Worm (Caenorhabditis elegans) whole organism, mixed stage, embryonic: Measurements from ENCODE around the gene gos-28.

ENCODE experiments used
- bed-3 ChIP-seq: fragments of 200-800 bp; sonication (Bioruptor generic); optimal IDR thresholded peaks from 3 replicates; lab custom pipeline; 2018; ENCODE audit warnings: mild to moderate bottlenecking, missing genetic modification characterization, moderate library complexity, missing compliant biosample characterization
- blmp-1 ChIP-seq: fragments of 150-350 bp; optimal IDR thresholded peaks from 2 replicates; lab custom pipeline; 2014; ENCODE audit warnings: missing biosample characterization, missing genetic modification characterization
- ceh-43 ChIP-seq: fragments of 200-800 bp; sonication (Bioruptor generic); optimal IDR thresholded peaks from 2 replicates; lab custom pipeline; 2018; ENCODE audit warnings: mild to moderate bottlenecking, missing genetic modification characterization, moderate library complexity, missing compliant biosample characterization
- ceh-83 ChIP-seq: fragments of 200-800 bp; sonication (Bioruptor generic); optimal IDR thresholded peaks from 2 replicates; lab custom pipeline; 2018; ENCODE audit warnings: mild to moderate bottlenecking, missing genetic modification characterization, missing compliant biosample characterization
- ces-1 ChIP-seq: fragments of 150-350 bp; optimal IDR thresholded peaks from 2 replicates; lab custom pipeline; 2014; ENCODE audit warnings: missing biosample characterization, missing genetic modification reagents, missing genetic modification characterization
- cnd-1 ChIP-seq: fragments of 200-800 bp; sonication (Bioruptor generic); optimal IDR thresholded peaks from 2 replicates; lab custom pipeline; 2018; ENCODE audit warnings: mild to moderate bottlenecking, missing genetic modification characterization, missing compliant biosample characterization
- drap-1 ChIP-seq: fragments of 200-800 bp; sonication (Bioruptor generic); optimal IDR thresholded peaks from 3 replicates; lab custom pipeline; 2018; ENCODE audit warnings: mild to moderate bottlenecking, missing genetic modification characterization, missing compliant biosample characterization
- elt-1 ChIP-seq: sonication (generic microtip); optimal IDR thresholded peaks from 2 replicates; lab custom pipeline; 2017; ENCODE audit warnings: missing genetic modification characterization, mild to moderate bottlenecking, missing compliant biosample characterization, antibody characterized with exemption, moderate library complexity, borderline replicate concordance; ENCODE audit not compliant: insufficient read depth
- elt-3 ChIP-seq: fragments of 150-350 bp; optimal IDR thresholded peaks from 2 replicates; lab custom pipeline; 2014; ENCODE audit warnings: missing biosample characterization, missing genetic modification characterization
- flh-1 ChIP-seq: fragments of 200-800 bp; sonication (Bioruptor generic); optimal IDR thresholded peaks from 2 replicates; lab custom pipeline; 2018; ENCODE audit warnings: mild to moderate bottlenecking, missing genetic modification characterization, moderate library complexity, missing compliant biosample characterization
- ham-2 ChIP-seq: fragments of 200-800 bp; sonication (Bioruptor generic); optimal IDR thresholded peaks from 2 replicates; lab custom pipeline; 2018; ENCODE audit warnings: mild to moderate bottlenecking, missing genetic modification characterization, missing compliant biosample characterization
- hlh-1 ChIP-seq: fragments of 150-350 bp; optimal IDR thresholded peaks from 2 replicates; lab custom pipeline; 2014; ENCODE audit warnings: missing biosample characterization, missing genetic modification reagents, missing genetic modification characterization
- lin-32 ChIP-seq: fragments of 200-800 bp; sonication (Bioruptor generic); optimal IDR thresholded peaks from 2 replicates; lab custom pipeline; 2018; ENCODE audit warnings: mild to moderate bottlenecking, missing genetic modification characterization, missing compliant biosample characterization
- lsy-2 ChIP-seq: fragments of 150-350 bp; optimal IDR thresholded peaks from 2 replicates; lab custom pipeline; 2014; ENCODE audit warnings: missing biosample characterization, missing genetic modification characterization
- mep-1 ChIP-seq: fragments of 150-350 bp; optimal IDR thresholded peaks from 2 replicates; lab custom pipeline; 2017; ENCODE audit warnings: missing biosample characterization, missing genetic modification reagents, missing genetic modification characterization, inconsistent platforms
- mls-2 ChIP-seq: sonication (generic microtip); optimal IDR thresholded peaks from 2 replicates; lab custom pipeline; 2016; ENCODE audit warnings: mild to moderate bottlenecking, missing genetic modification characterization, moderate library complexity, missing compliant biosample characterization
- nhr-12 ChIP-seq: fragments of 150-350 bp; optimal IDR thresholded peaks from 2 replicates; lab custom pipeline; 2014; ENCODE audit warnings: missing biosample characterization, missing genetic modification characterization
- nhr-2 ChIP-seq: fragments of 150-350 bp; optimal IDR thresholded peaks from 2 replicates; lab custom pipeline; 2014; ENCODE audit warnings: missing biosample characterization, missing genetic modification characterization
- nhr-237 ChIP-seq: fragments of 150-350 bp; optimal IDR thresholded peaks from 2 replicates; lab custom pipeline; 2014; ENCODE audit warnings: missing biosample characterization, missing genetic modification characterization
- nhr-28 ChIP-seq: fragments of 150-350 bp; optimal IDR thresholded peaks from 2 replicates; lab custom pipeline; 2014; ENCODE audit warnings: missing biosample characterization, missing genetic modification characterization
- nhr-76 ChIP-seq: sonication (generic microtip); optimal IDR thresholded peaks from 2 replicates; lab custom pipeline; 2017; ENCODE audit warnings: missing biosample characterization, missing genetic modification characterization
- pha-4 ChIP-seq: fragments of 150-350 bp; optimal IDR thresholded peaks from 2 replicates; lab custom pipeline; 2018; ENCODE audit warnings: missing biosample characterization, missing genetic modification reagents, missing genetic modification characterization
- sem-2 ChIP-seq: fragments of 200-800 bp; sonication (Bioruptor generic); optimal IDR thresholded peaks from 2 replicates; lab custom pipeline; 2018; ENCODE audit warnings: mild to moderate bottlenecking, missing genetic modification characterization, missing compliant biosample characterization
- snpc-4 ChIP-seq: fragments of 150-350 bp; optimal IDR thresholded peaks from 2 replicates; lab custom pipeline; 2014; ENCODE audit warnings: missing biosample characterization, missing genetic modification characterization
- unc-120 ChIP-seq: sonication (generic microtip); optimal IDR thresholded peaks from 2 replicates; lab custom pipeline; 2017; ENCODE audit warnings: missing genetic modification characterization, missing compliant biosample characterization; ENCODE audit not compliant: poor library complexity, severe bottlenecking
- unc-39 ChIP-seq: fragments of 150-350 bp; optimal IDR thresholded peaks from 2 replicates; lab custom pipeline; 2014; ENCODE audit warnings: missing biosample characterization, missing genetic modification characterization
- unc-62 ChIP-seq: fragments of 150-350 bp; optimal IDR thresholded peaks from 2 replicates; lab custom pipeline; 2014; ENCODE audit warnings: missing biosample characterization, missing genetic modification reagents, missing genetic modification characterization
- zip-8 ChIP-seq: fragments of 150-350 bp; optimal IDR thresholded peaks from 2 replicates; lab custom pipeline; 2014; ENCODE audit warnings: missing biosample characterization, missing genetic modification characterization
- ztf-11 ChIP-seq: fragments of 150-350 bp; optimal IDR thresholded peaks from 2 replicates; lab custom pipeline; 2014; ENCODE audit warnings: missing biosample characterization, missing genetic modification characterization

gos-28 gene

ce11 chrIII:7335220-7335619 lies 13.8 kb downstream of the gos-28 start, which contains the start of gene F56C9.10:
Gene F56C9.10, minus strand, starts transcription at chrIII:7335316.
- TF ChIP-seq blmp-1: peak; percentile 66
- TF ChIP-seq ces-1 (GFP tag; lab: Kevin White, UChicago): peak; percentile 32
- TF ChIP-seq bed-3 (GFP tag; lab: Kevin White, UChicago): no peak
- peak; percentile 65 for TF ChIP-seq unc-120
- TF ChIP-seq mep-1: peak; percentile 14
- peak; percentile 48 for TF ChIP-seq nhr-237 (tag; lab: Kevin White, UChicago)
- peak; percentile 15 for TF ChIP-seq cnd-1 (tag; lab: Kevin White, UChicago)
- TF ChIP-seq unc-39 (tag; lab: Kevin White, UChicago): no peak
- TF ChIP-seq drap-1: no peak
- peak; percentile 77 for TF ChIP-seq hlh-1 (tag; lab: Kevin White, UChicago)
- TF ChIP-seq ham-2 (GFP tag; lab: Kevin White, UChicago): peak; percentile 9
- peak; percentile 83 for TF ChIP-seq unc-62 (GFP tag; lab: Kevin White, UChicago)
- peak; percentile 6 for TF ChIP-seq mls-2 (tag; lab: Kevin White, UChicago)

- TF ChIP-seq snpc-4 (tag; lab: Kevin White, UChicago): no peak
- no peak for TF ChIP-seq drap-1
- no peak for TF ChIP-seq mep-1
- no peak for TF ChIP-seq lin-32 (GFP tag; lab: Kevin White, UChicago)
- TF ChIP-seq nhr-2 (tag; lab: Kevin White, UChicago): no peak
- no peak for TF ChIP-seq nhr-76 (tag; lab: Kevin White, UChicago)
- TF ChIP-seq lsy-2 (tag; lab: Kevin White, UChicago): no peak
- no peak for TF ChIP-seq unc-62 (GFP tag; lab: Kevin White, UChicago)
- no peak for TF ChIP-seq hlh-1 (tag; lab: Kevin White, UChicago)
- no peak for TF ChIP-seq nhr-28
- TF ChIP-seq cnd-1 (tag; lab: Kevin White, UChicago): no peak
- TF ChIP-seq elt-1 (tag; lab: Kevin White, UChicago): no peak
- no peak for TF ChIP-seq flh-1 (GFP tag; lab: Kevin White, UChicago)
- TF ChIP-seq unc-120: no peak
These were observed 17.3 kb downstream of the gos-28 start for ce11 chrIII:7331671-7332070.

ce11 chrIII:7329155-7329732 lies 19.7 kb downstream of the gos-28 start, which contains the start of gene lab-2:
Gene lab-2, minus strand, starts transcription at chrIII:7329607.
- TF ChIP-seq nhr-28 (no peak), lin-32 (GFP tag; lab: Kevin White, UChicago) (no peak), lsy-2 (tag; lab: Kevin White, UChicago) (no peak), zip-8 (tag; lab: Kevin White, UChicago) (no peak), elt-1 (tag; lab: Kevin White, UChicago) (no peak), bed-3 (GFP tag; lab: Kevin White, UChicago) (no peak), drap-1 (no peak), sem-2 (GFP tag; lab: Kevin White, UChicago) (no peak), nhr-12 (no peak)

ce11 chrIII:7323331-7323730 lies 25.6 kb downstream of the gos-28 start:
- no peak for TF ChIP-seq ztf-11 (tag; lab: Kevin White, UChicago)
- no peak for TF ChIP-seq unc-39 (tag; lab: Kevin White, UChicago)
- no peak for TF ChIP-seq snpc-4 (tag; lab: Kevin White, UChicago)
- TF ChIP-seq ceh-83 (GFP tag; lab: Kevin White, UChicago): no peak
- no peak for TF ChIP-seq ceh-43
- no peak for TF ChIP-seq nhr-28
- TF ChIP-seq, all 35 proteins: peak for 0

ce11 chrIII:7322018-7322417 lies 27.0 kb downstream of the gos-28 start:
- no peak for TF ChIP-seq elt-3 (tag; lab: Kevin White, UChicago)
- no peak for TF ChIP-seq unc-62 (GFP tag; lab: Kevin White, UChicago)
- peak; percentile 79 for TF ChIP-seq pha-4 (tag; lab: Kevin White, UChicago)
- no peak for TF ChIP-seq mep-1
- TF ChIP-seq zip-8 (tag; lab: Kevin White, UChicago): no peak
- TF ChIP-seq elt-1 (tag; lab: Kevin White, UChicago): no peak
- TF ChIP-seq nhr-28: no peak
